Worm (Caenorhabditis elegans) whole organism, L4/young adult: ENCODE measurements around the gene C12D8.21.

ENCODE experiments used
- W03F9.2 ChIP-seq: fragments of 150-350 bp; optimal IDR thresholded peaks from 2 replicates; lab custom pipeline; 2014; ENCODE audit warnings: missing biosample characterization, missing genetic modification characterization
- him-1 ChIP-seq: sonication (generic microtip); optimal IDR thresholded peaks from 2 replicates; lab custom pipeline; 2016; ENCODE audit warnings: missing genotype, missing genetic modification reagents, missing genetic modification characterization, missing compliant biosample characterization

DNA sequence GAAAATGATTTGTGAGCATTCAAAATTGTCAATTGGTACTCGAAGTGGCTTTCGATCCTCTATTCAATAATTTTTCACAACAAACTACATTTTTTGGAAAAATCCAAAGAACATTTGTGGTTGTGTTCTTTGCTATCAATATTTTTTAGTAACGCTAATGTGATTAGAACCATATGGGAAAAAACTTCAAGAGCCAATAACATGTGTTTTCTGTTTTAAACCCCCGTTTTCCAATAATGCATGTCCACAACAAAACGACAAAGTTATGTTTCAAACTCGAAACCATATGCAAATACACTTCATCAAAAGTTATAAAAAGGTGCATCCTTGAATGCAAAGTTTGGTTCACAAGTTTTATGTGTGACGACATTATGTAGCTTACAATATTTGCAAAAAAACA is 44.9 kb upstream of the C12D8.21 start:
- TF ChIP-seq W03F9.2 (no peak), him-1 (tag; lab: Kevin White, UChicago) (no peak)
